Fruit fly (Drosophila melanogaster): Measurements from ENCODE around the gene CG42699.

- TF ChIP-seq eg (GFP tag; IDR thresholded peaks at IDR 0.05) (peak; percentile 88), Met (GFP tag; optimal IDR thresholded peaks at IDR 0.05) (peak; percentile 74), pdm3 (GFP tag; optimal IDR thresholded peaks at IDR 0.05) (peak; percentile 83), CG11762 (GFP tag; optimal IDR thresholded peaks at IDR 0.05; ENCODE audit: insufficient read depth) (peak; percentile 38), acj6 (GFP tag; optimal IDR thresholded peaks at IDR 0.05) (peak; percentile 70), CG1621 (tag; optimal IDR thresholded peaks at IDR 0.05) (peak; percentile 73), Eip78C (GFP tag) (peak; percentile 88)
These were observed 18.2 kb upstream of the CG42699 start for dm6 chrX:5745840-5746815.
